Worm (Caenorhabditis elegans) whole organism, L1 larva: ENCODE data around the gene rle-1.

Source experiments
- C34B4.2 ChIP-seq: sonication (generic microtip); optimal IDR thresholded peaks from 2 replicates; lab custom pipeline; 2017; ENCODE audit warnings: mild to moderate bottlenecking, missing genetic modification characterization, missing compliant biosample characterization
- F16B12.6 ChIP-seq: fragments of 150-350 bp; optimal IDR thresholded peaks from 2 replicates; lab custom pipeline; 2014; ENCODE audit warnings: missing biosample characterization, missing genetic modification characterization
- ceh-82 ChIP-seq, 3 experiments: fragments of 150-350 bp in 1 of 3; sonication (generic microtip) in 2 of 3; optimal IDR thresholded peaks; 2 replicates each; lab custom pipeline; 2014 to 2017; ENCODE audit warnings: missing biosample characterization in 3 of 3, missing genetic modification characterization in 3 of 3
- ceh-90 ChIP-seq: sonication (generic microtip); optimal IDR thresholded peaks from 2 replicates; lab custom pipeline; 2016; ENCODE audit warnings: missing genetic modification characterization, missing compliant biosample characterization
- efl-3 ChIP-seq: fragments of 200-800 bp; sonication (Bioruptor generic); optimal IDR thresholded peaks from 2 replicates; lab custom pipeline; 2018; ENCODE audit warnings: mild to moderate bottlenecking, missing genetic modification characterization, missing compliant biosample characterization
- elt-2 ChIP-seq: sonication (generic microtip); optimal IDR thresholded peaks from 2 replicates; lab custom pipeline; 2016; ENCODE audit warnings: missing genetic modification characterization, mild to moderate bottlenecking, inconsistent platforms, missing compliant biosample characterization, missing genetic modification reagents
- fkh-10 ChIP-seq: sonication (generic microtip); optimal IDR thresholded peaks from 2 replicates; lab custom pipeline; 2017; ENCODE audit warnings: missing biosample characterization, missing genetic modification reagents, missing genetic modification characterization
- fkh-4 ChIP-seq: sonication (generic microtip); optimal IDR thresholded peaks from 2 replicates; lab custom pipeline; 2016; ENCODE audit warnings: missing compliant biosample characterization, missing genetic modification characterization, borderline replicate concordance
- fkh-8 ChIP-seq: sonication (generic microtip); optimal IDR thresholded peaks from 2 replicates; lab custom pipeline; 2016; ENCODE audit warnings: mild to moderate bottlenecking, missing genetic modification characterization, missing compliant biosample characterization
- lir-3 ChIP-seq: sonication (generic microtip); optimal IDR thresholded peaks from 2 replicates; lab custom pipeline; 2016; ENCODE audit warnings: mild to moderate bottlenecking, missing genetic modification characterization, moderate library complexity, missing compliant biosample characterization; ENCODE audit not compliant: poor library complexity
- mep-1 ChIP-seq: fragments of 150-350 bp; optimal IDR thresholded peaks from 2 replicates; lab custom pipeline; 2014; ENCODE audit warnings: missing biosample characterization, missing genetic modification characterization
- nhr-19 ChIP-seq: fragments of 200-800 bp; sonication (Bioruptor generic); conservative IDR thresholded peaks from 2 replicates; pipeline ENCODE4 v1.3.6; 2022; ENCODE audit warnings: missing genetic modification characterization, missing compliant biosample characterization
- nhr-20 ChIP-seq: sonication (generic microtip); optimal IDR thresholded peaks from 2 replicates; lab custom pipeline; 2016; ENCODE audit warnings: mild to moderate bottlenecking, missing genetic modification characterization, missing compliant biosample characterization
- nhr-71 ChIP-seq: sonication (generic microtip); optimal IDR thresholded peaks from 2 replicates; lab custom pipeline; 2016; ENCODE audit warnings: mild to moderate bottlenecking, missing genetic modification characterization, moderate library complexity, missing compliant biosample characterization
- nhr-77 ChIP-seq: fragments of 150-350 bp; optimal IDR thresholded peaks from 2 replicates; lab custom pipeline; 2014; ENCODE audit warnings: missing biosample characterization, missing genetic modification characterization
- nhr-85 ChIP-seq: sonication (generic microtip); peaks from one replicate; lab custom pipeline; 2016; ENCODE audit warnings: missing genetic modification characterization, inconsistent platforms, missing compliant biosample characterization
- pqm-1 ChIP-seq: sonication (generic microtip); optimal IDR thresholded peaks from 3 replicates; lab custom pipeline; 2017; ENCODE audit warnings: missing biosample characterization, missing genetic modification characterization
- rnt-1 ChIP-seq: sonication (generic microtip); optimal IDR thresholded peaks from 2 replicates; lab custom pipeline; 2016; ENCODE audit warnings: mild to moderate bottlenecking, missing genetic modification characterization, moderate library complexity, missing compliant biosample characterization
- snpc-4 ChIP-seq: fragments of 150-350 bp; optimal IDR thresholded peaks from 2 replicates; lab custom pipeline; 2014; ENCODE audit warnings: missing biosample characterization, missing genetic modification characterization
- unc-30 ChIP-seq: sonication (generic microtip); optimal IDR thresholded peaks from 2 replicates; lab custom pipeline; 2017; ENCODE audit warnings: missing biosample characterization, missing genetic modification characterization
- unc-62 ChIP-seq: fragments of 150-350 bp; optimal IDR thresholded peaks from 2 replicates; lab custom pipeline; 2014; ENCODE audit warnings: missing biosample characterization, missing genetic modification reagents, missing genetic modification characterization

Gene rle-1

ce11 chrIII:10994085-10994484 lies 58.0 kb downstream of the rle-1 start:
- TF ChIP-seq unc-62 (no peak), C34B4.2 (tag; lab: Kevin White, UChicago) (no peak), elt-2 (tag; lab: Kevin White, UChicago) (no peak), rnt-1 (tag; lab: Kevin White, UChicago) (no peak)
- TF ChIP-seq, all 84 proteins: peak for 0

- no peak for TF ChIP-seq fkh-4 (tag; lab: Kevin White, UChicago)
- TF ChIP-seq nhr-85 (tag; lab: Kevin White, UChicago), result no peak
- no peak for TF ChIP-seq ceh-82 (tag; optimal IDR thresholded peaks at IDR 0.05; lab: Kevin White, UChicago)
- TF ChIP-seq unc-30 (tag; lab: Kevin White, UChicago), result no peak
- TF ChIP-seq fkh-10 (GFP tag; lab: Kevin White, UChicago), result no peak
- TF ChIP-seq nhr-77 (tag; lab: Kevin White, UChicago), result no peak
- TF ChIP-seq pqm-1 (tag; lab: Kevin White, UChicago), result no peak
- TF ChIP-seq nhr-20 (tag; lab: Kevin White, UChicago), result no peak
- TF ChIP-seq nhr-71 (tag; lab: Kevin White, UChicago), result no peak
- no peak for TF ChIP-seq efl-3 (GFP tag; lab: Kevin White, UChicago)
- TF ChIP-seq F16B12.6 (tag; lab: Kevin White, UChicago), result no peak
- TF ChIP-seq snpc-4 (tag; lab: Kevin White, UChicago), result no peak
- TF ChIP-seq nhr-19 (GFP tag; lab: Robert Waterston, UW), result no peak
- TF ChIP-seq fkh-8, result no peak
- TF ChIP-seq ceh-90 (tag; lab: Kevin White, UChicago), result no peak
- TF ChIP-seq mep-1 (tag; lab: Kevin White, UChicago), result no peak
- no peak for TF ChIP-seq lir-3 (tag; lab: Kevin White, UChicago)
- TF ChIP-seq, all 84 proteins: peak for 0
Observed at ce11 chrIII:10995156-10995555, 59.1 kb downstream of the rle-1 start, which contains the start of gene dmsr-5. Gene dmsr-5, minus strand, starts transcription at chrIII:10995256.
